In genomic region chrX:7705175-7706097, dm6 we compare ENCODE assay signal across 2 fruit fly cellular contexts.
TF ChIP-seq lines count a peak whose summit lies in the region.

No protein-coding gene starts in this region.

TF ChIP-seq in whole organism, embryonic, 481 proteins besides CTCF, POLR2A, EP300 and RAD21 (continued from another document and continues in another):
- TF ChIP-seq crp (GFP tag; optimal IDR thresholded peaks at IDR 0.05; lab: Kevin White, UChicago) (peak; percentile 3 to 58), CG11093 (GFP tag; IDR thresholded peaks at IDR 0.05; lab: Robert Waterston, UW) (peak; percentile 78; the same call in 2 of the 3 replicates), repo (GFP tag; optimal IDR thresholded peaks at IDR 0.05; lab: Kevin White, UChicago) (peak; percentile 45), lola (GFP tag; optimal IDR thresholded peaks at IDR 0.05; lab: Kevin White, UChicago) (peak in 1 of 3 experiments; percentile 94), br (optimal IDR thresholded peaks at IDR 0.05; lab: Kevin White, UChicago) (no peak), CG12942 (GFP tag; optimal IDR thresholded peaks at IDR 0.05; lab: Kevin White, UChicago) (peak; percentile 89), CG9932 (GFP tag; IDR thresholded peaks at IDR 0.05; lab: Robert Waterston, UW) (peak; percentile 90), CG13775 (GFP tag; optimal IDR thresholded peaks at IDR 0.05; lab: Kevin White, UChicago) (peak; percentile 94), sna (GFP tag; IDR thresholded peaks at IDR 0.05; lab: Robert Waterston, UW; ENCODE audit: partially characterized antibody) (no peak), fd64A (GFP tag; optimal IDR thresholded peaks at IDR 0.05; lab: Kevin White, UChicago) (peak; percentile 60), CG9609 (GFP tag; optimal IDR thresholded peaks at IDR 0.05; lab: Kevin White, UChicago) (peak; percentile 80), dmrt11E (tag; optimal IDR thresholded peaks at IDR 0.05; lab: Kevin White, UChicago) (peak; percentile 93), Blimp-1 (GFP tag; optimal IDR thresholded peaks at IDR 0.05; lab: Kevin White, UChicago) (peak; percentile 90), sima (GFP tag; optimal IDR thresholded peaks at IDR 0.05; lab: Kevin White, UChicago) (no peak), C15 (GFP tag; IDR thresholded peaks at IDR 0.05; lab: Robert Waterston, UW) (peak; percentile 24; the same call in 1 of the 3 replicates), wek (GFP tag; optimal IDR thresholded peaks at IDR 0.05; lab: Kevin White, UChicago) (peak; percentile 59), CG15514 (GFP tag; optimal IDR thresholded peaks at IDR 0.05; lab: Kevin White, UChicago) (peak; percentile 82), CG32772 (GFP tag; IDR thresholded peaks at IDR 0.05; lab: Robert Waterston, UW) (peak; percentile 76), pzg (GFP tag; optimal IDR thresholded peaks at IDR 0.05; lab: Kevin White, UChicago) (peak; percentile 13), fu2 (GFP tag; optimal IDR thresholded peaks at IDR 0.05; lab: Kevin White, UChicago) (peak; percentile 81), Fer2 (tag; optimal IDR thresholded peaks at IDR 0.05; lab: Kevin White, UChicago) (peak; percentile 84), TFAM (GFP tag; optimal IDR thresholded peaks at IDR 0.05; lab: Kevin White, UChicago) (peak; percentile 35), Kr (GFP tag; optimal IDR thresholded peaks at IDR 0.05; lab: Kevin White, UChicago) (peak; percentile 52), CG3726 (GFP tag; IDR thresholded peaks at IDR 0.05; lab: Robert Waterston, UW) (peak; percentile 78; the same call in 2 of the 3 replicates), HHEX (GFP tag; optimal IDR thresholded peaks at IDR 0.05; lab: Kevin White, UChicago) (peak; percentile 96), tap (tag; optimal IDR thresholded peaks at IDR 0.05; lab: Kevin White, UChicago) (peak; percentile 88), phol (tag; optimal IDR thresholded peaks at IDR 0.05; lab: Kevin White, UChicago) (peak; percentile 96), ken (GFP tag; IDR thresholded peaks at IDR 0.05; lab: Robert Waterston, UW) (peak; percentile 76; the same call in 2 of the 3 replicates), org-1 (GFP tag; optimal IDR thresholded peaks at IDR 0.05; lab: Kevin White, UChicago) (peak; percentile 95), Jarid2 (GFP tag; optimal IDR thresholded peaks at IDR 0.05; lab: Kevin White, UChicago) (peak; percentile 80), CG4730 (GFP tag; IDR thresholded peaks at IDR 0.05; lab: Robert Waterston, UW) (peak; percentile 76), bowl (GFP tag; IDR thresholded peaks at IDR 0.05; lab: Robert Waterston, UW) (peak; percentile 65; the same call in 1 of the 2 replicates), onecut (GFP tag; IDR thresholded peaks at IDR 0.05; lab: Robert Waterston, UW) (peak; percentile 77), Ssrp (tag; optimal IDR thresholded peaks at IDR 0.05; lab: Kevin White, UChicago) (peak; percentile 95), Hmr (GFP tag; optimal IDR thresholded peaks at IDR 0.05; lab: Kevin White, UChicago) (peak; percentile 97), cwo (GFP tag; optimal IDR thresholded peaks at IDR 0.05; lab: Kevin White, UChicago) (peak; percentile 94), Drgx (GFP tag; IDR thresholded peaks at IDR 0.05; lab: Robert Waterston, UW) (peak; percentile 79), Meics (GFP tag; optimal IDR thresholded peaks at IDR 0.05; lab: Kevin White, UChicago) (peak; percentile 96), oc (tag; optimal IDR thresholded peaks at IDR 0.05; lab: Kevin White, UChicago) (peak; percentile 77), CG17829 (tag; optimal IDR thresholded peaks at IDR 0.05; lab: Kevin White, UChicago) (peak; percentile 94), yki (optimal IDR thresholded peaks at IDR 0.05; lab: Kevin White, UChicago) (peak; percentile 78), cad (GFP tag; optimal IDR thresholded peaks at IDR 0.05; lab: Kevin White, UChicago) (no peak), CG17568 (GFP tag; optimal IDR thresholded peaks at IDR 0.05; lab: Kevin White, UChicago) (peak; percentile 72), Awh (GFP tag; IDR thresholded peaks at IDR 0.05; lab: Robert Waterston, UW) (peak; percentile 83), pum (GFP tag; optimal IDR thresholded peaks at IDR 0.05; lab: Kevin White, UChicago) (peak; percentile 77), CG32767 (GFP tag; IDR thresholded peaks at IDR 0.05; lab: Robert Waterston, UW) (peak; percentile 88), CG11504 (tag; optimal IDR thresholded peaks at IDR 0.05; lab: Kevin White, UChicago) (peak; percentile 95), CG42726 (GFP tag; IDR thresholded peaks at IDR 0.05; lab: Robert Waterston, UW; ENCODE audit: partially characterized antibody) (no peak), CG14050 (GFP tag; IDR thresholded peaks at IDR 0.05; lab: Robert Waterston, UW) (peak; percentile 76), E2f2 (GFP tag; IDR thresholded peaks at IDR 0.05; lab: Robert Waterston, UW) (peak; percentile 64; the same call in 1 of the 2 replicates), Sox102F (GFP tag; optimal IDR thresholded peaks at IDR 0.05; lab: Kevin White, UChicago) (peak; percentile 94), ro (GFP tag; IDR thresholded peaks at IDR 0.05; lab: Robert Waterston, UW) (peak; percentile 53; the same call in 1 of the 2 replicates), chinmo (GFP tag; IDR thresholded peaks at IDR 0.05; lab: Robert Waterston, UW; ENCODE audit: partially characterized antibody) (peak; percentile 69; the same call in 2 of the 4 replicates), CG4360 (GFP tag; IDR thresholded peaks at IDR 0.05; lab: Robert Waterston, UW) (peak; percentile 61; the same call in 1 of the 2 replicates), CG9797 (GFP tag; optimal IDR thresholded peaks at IDR 0.05; lab: Kevin White, UChicago) (peak; percentile 24), CG18011 (GFP tag; optimal IDR thresholded peaks at IDR 0.05; lab: Kevin White, UChicago) (peak; percentile 76), Trl (optimal IDR thresholded peaks at IDR 0.05; lab: Kevin White, UChicago) (peak; percentile 88 to 91), Trl (GFP tag; optimal IDR thresholded peaks at IDR 0.05; lab: Kevin White, UChicago) (peak; percentile 42), Mad (GFP tag; optimal IDR thresholded peaks at IDR 0.05; lab: Kevin White, UChicago) (peak; percentile 78), chn (GFP tag; optimal IDR thresholded peaks at IDR 0.05; lab: Kevin White, UChicago) (peak; percentile 90), gsb-n (tag; optimal IDR thresholded peaks at IDR 0.05; lab: Kevin White, UChicago) (peak; percentile 91), eve (GFP tag; optimal IDR thresholded peaks at IDR 0.05; lab: Kevin White, UChicago) (peak in 1 of 2 experiments; percentile 96), CG14667 (GFP tag; IDR thresholded peaks at IDR 0.05; lab: Robert Waterston, UW) (peak; percentile 78)

TF ChIP-seq in whole organism, prepupa, 60 proteins besides CTCF, POLR2A, EP300 and RAD21 (continued from another document):
- TF ChIP-seq fd59A (GFP tag; optimal IDR thresholded peaks at IDR 0.05; lab: Kevin White, UChicago) (peak; percentile 89), Smox (GFP tag; optimal IDR thresholded peaks at IDR 0.05; lab: Kevin White, UChicago) (peak; percentile 94), CG8119 (GFP tag; IDR thresholded peaks at IDR 0.05; lab: Robert Waterston, UW) (peak; percentile 90), CG6792 (GFP tag; optimal IDR thresholded peaks at IDR 0.05; lab: Kevin White, UChicago) (peak; percentile 92), net (GFP tag; optimal IDR thresholded peaks at IDR 0.05; lab: Kevin White, UChicago) (peak; percentile 93), CG11902 (GFP tag; optimal IDR thresholded peaks at IDR 0.05; lab: Kevin White, UChicago) (peak; percentile 86), Hr4 (GFP tag; optimal IDR thresholded peaks at IDR 0.05; lab: Kevin White, UChicago) (peak; percentile 91), pdm3 (GFP tag; optimal IDR thresholded peaks at IDR 0.05; lab: Kevin White, UChicago) (peak; percentile 95), Eip75B (GFP tag; optimal IDR thresholded peaks at IDR 0.05; lab: Kevin White, UChicago) (peak; percentile 93)
TF ChIP-seq in whole organism, prepupa: peak in this region for 59.
